Worm (Caenorhabditis elegans) whole organism, young adult: ENCODE results near the gene Y75B12A.2.

Experiments
- B0019.2 ChIP-seq: fragments of 200-800 bp; sonication (Bioruptor generic); conservative IDR thresholded peaks from 2 replicates; pipeline ENCODE4 v1.3.6; 2022; ENCODE audit warnings: missing genetic modification reagents, missing genetic modification characterization, missing compliant biosample characterization
- B0035.1 ChIP-seq: sonication (generic microtip); optimal IDR thresholded peaks from 2 replicates; lab custom pipeline; 2016; ENCODE audit warnings: missing genetic modification characterization, mild to moderate bottlenecking, missing compliant biosample characterization, missing genotype, missing genetic modification reagents
- C06A6.2 ChIP-seq: fragments of 200-800 bp; sonication (Bioruptor generic); conservative IDR thresholded peaks from 2 replicates; pipeline ENCODE4 v1.3.6; 2022; ENCODE audit warnings: missing genetic modification characterization, missing compliant biosample characterization
- F10E7.11 ChIP-seq: sonication (generic microtip); optimal IDR thresholded peaks from 2 replicates; lab custom pipeline; 2017; ENCODE audit warnings: mild to moderate bottlenecking, missing genetic modification characterization, moderate library complexity, missing compliant biosample characterization
- F23B12.7 ChIP-seq: sonication (generic microtip); optimal IDR thresholded peaks from 2 replicates; lab custom pipeline; 2017; ENCODE audit warnings: missing genetic modification characterization, mild to moderate bottlenecking, missing compliant biosample characterization, antibody characterized with exemption, moderate library complexity; ENCODE audit not compliant: insufficient read depth
- F33H1.4 ChIP-seq: fragments of 200-800 bp; sonication (Bioruptor generic); IDR thresholded peaks from 2 replicates; pipeline ENCODE4 v1.3.6; 2022; ENCODE audit warnings: missing genetic modification reagents, missing genetic modification characterization, missing compliant biosample characterization
- F37B4.10 ChIP-seq: fragments of 200-800 bp; sonication (Bioruptor generic); IDR thresholded peaks from 2 replicates; pipeline ENCODE4 v1.3.6; 2022; ENCODE audit warnings: missing genetic modification characterization, missing compliant biosample characterization
- Y53F4B.3 ChIP-seq: fragments of 200-800 bp; sonication (Bioruptor generic); IDR thresholded peaks from 2 replicates; pipeline ENCODE4 v1.3.6; 2022; ENCODE audit warnings: missing genetic modification reagents, missing genetic modification characterization, missing compliant biosample characterization
- Y53G8AR.9 ChIP-seq: fragments of 200-800 bp; sonication (Bioruptor generic); conservative IDR thresholded peaks from 2 replicates; pipeline ENCODE4 v1.3.6; 2022; ENCODE audit warnings: missing genetic modification reagents, missing genetic modification characterization, missing compliant biosample characterization
- Y67H2A.10 ChIP-seq: fragments of 200-800 bp; sonication (Bioruptor generic); conservative IDR thresholded peaks from 2 replicates; pipeline ENCODE4 v1.3.6; 2022; ENCODE audit warnings: missing genetic modification reagents, missing genetic modification characterization, missing compliant biosample characterization
- ama-1 ChIP-seq, 3 experiments: fragments of 150-350 bp in 1 of 3; sonication (generic microtip) in 2 of 3; optimal IDR thresholded peaks; 2 replicates each; lab custom pipeline; 2014 to 2018; ENCODE audit warnings: missing biosample characterization in 2 of 3, missing genetic modification characterization in 2 of 3, missing genetic modification reagents in 2 of 3
- atf-7 ChIP-seq: sonication (generic microtip); optimal IDR thresholded peaks from 2 replicates; lab custom pipeline; 2017; ENCODE audit warnings: mild to moderate bottlenecking, missing genetic modification characterization, missing compliant biosample characterization
- attf-5 ChIP-seq: fragments of 200-800 bp; sonication (Bioruptor generic); optimal IDR thresholded peaks from 2 replicates; lab custom pipeline; 2018; ENCODE audit warnings: mild to moderate bottlenecking, missing genetic modification characterization, missing compliant biosample characterization
- bed-2 ChIP-seq: fragments of 200-800 bp; sonication (Bioruptor generic); IDR thresholded peaks from 2 replicates; pipeline ENCODE4 v1.3.6; 2022; ENCODE audit warnings: missing genetic modification reagents, missing genetic modification characterization, missing compliant biosample characterization
- cebp-1 ChIP-seq, 2 experiments: fragments of 200-800 bp in 1 of 2; sonication (Bioruptor generic) in 1 of 2; sonication (generic microtip) in 1 of 2; IDR thresholded peaks in 1 of 2; optimal IDR thresholded peaks in 1 of 2; 2 replicates each; pipeline versions ENCODE4 v1.3.6 to Lab custom; 2017 to 2022; ENCODE audit warnings: missing compliant biosample characterization in 2 of 2, missing genetic modification characterization in 2 of 2, mild to moderate bottlenecking in 1 of 2, missing genetic modification reagents in 1 of 2, moderate library complexity in 1 of 2
- ceh-100 ChIP-seq: fragments of 200-800 bp; sonication (Bioruptor generic); IDR thresholded peaks from 2 replicates; pipeline ENCODE4 v1.3.6; 2022; ENCODE audit warnings: missing genetic modification reagents, missing genetic modification characterization, missing compliant biosample characterization
- ceh-79 ChIP-seq: sonication (generic microtip); optimal IDR thresholded peaks from 2 replicates; lab custom pipeline; 2017; ENCODE audit warnings: mild to moderate bottlenecking, missing genetic modification characterization, missing compliant biosample characterization
- dox-1 ChIP-seq: fragments of 200-800 bp; sonication (Bioruptor generic); IDR thresholded peaks from 2 replicates; pipeline ENCODE4 v1.3.6; 2022; ENCODE audit warnings: missing genetic modification reagents, missing genetic modification characterization, missing compliant biosample characterization
- dpl-1 ChIP-seq: fragments of 150-350 bp; optimal IDR thresholded peaks from 2 replicates; lab custom pipeline; 2014; ENCODE audit warnings: missing biosample characterization, missing genetic modification reagents, missing genetic modification characterization
- efl-1 ChIP-seq: fragments of 150-350 bp; optimal IDR thresholded peaks from 2 replicates; lab custom pipeline; 2014; ENCODE audit warnings: missing biosample characterization, missing genetic modification reagents, missing genetic modification characterization
- egl-18 ChIP-seq: fragments of 200-800 bp; sonication (Bioruptor generic); IDR thresholded peaks from 2 replicates; pipeline ENCODE4 v1.3.6; 2022; ENCODE audit warnings: missing genetic modification reagents, missing genetic modification characterization, missing compliant biosample characterization
- egrh-3 ChIP-seq: fragments of 200-800 bp; sonication (Bioruptor generic); IDR thresholded peaks from 2 replicates; pipeline ENCODE4 v1.3.6; 2022; ENCODE audit warnings: missing genetic modification reagents, missing genetic modification characterization, missing compliant biosample characterization
- ets-4 ChIP-seq: fragments of 200-800 bp; sonication (Bioruptor generic); optimal IDR thresholded peaks from 2 replicates; lab custom pipeline; 2018; ENCODE audit warnings: mild to moderate bottlenecking, missing genetic modification characterization, missing compliant biosample characterization
- hlh-26 ChIP-seq: fragments of 200-800 bp; sonication (Bioruptor generic); conservative IDR thresholded peaks from 2 replicates; pipeline ENCODE4 v1.3.6; 2022; ENCODE audit warnings: missing genetic modification reagents, missing genetic modification characterization, missing compliant biosample characterization
- hsf-1 ChIP-seq: fragments of 200-800 bp; sonication (Bioruptor generic); IDR thresholded peaks from 2 replicates; pipeline ENCODE4 v1.3.6; 2022; ENCODE audit warnings: missing genetic modification reagents, missing genetic modification characterization, missing compliant biosample characterization
- let-526 ChIP-seq: fragments of 200-800 bp; sonication (Bioruptor generic); IDR thresholded peaks from 2 replicates; pipeline ENCODE4 v1.3.6; 2022; ENCODE audit warnings: missing genetic modification reagents, missing genetic modification characterization, missing compliant biosample characterization
- lir-1 ChIP-seq: fragments of 200-800 bp; sonication (Bioruptor generic); conservative IDR thresholded peaks from 2 replicates; pipeline ENCODE4 v1.3.6; 2022; ENCODE audit warnings: missing genetic modification reagents, missing genetic modification characterization, missing compliant biosample characterization
- lsl-1 ChIP-seq: fragments of 200-800 bp; sonication (Bioruptor generic); optimal IDR thresholded peaks from 2 replicates; lab custom pipeline; 2018; ENCODE audit warnings: mild to moderate bottlenecking, missing genetic modification characterization, moderate library complexity, missing compliant biosample characterization
- lsy-27 ChIP-seq: sonication (generic microtip); optimal IDR thresholded peaks from 2 replicates; lab custom pipeline; 2017; ENCODE audit warnings: missing genetic modification characterization, mild to moderate bottlenecking, missing compliant biosample characterization, antibody characterized with exemption, missing genotype, borderline replicate concordance; ENCODE audit not compliant: insufficient read depth
- mcd-1 ChIP-seq: fragments of 200-800 bp; sonication (Bioruptor generic); IDR thresholded peaks from 2 replicates; pipeline ENCODE4 v1.3.6; 2022; ENCODE audit warnings: missing genetic modification reagents, missing genetic modification characterization, missing compliant biosample characterization
- nhr-27 ChIP-seq: fragments of 200-800 bp; sonication (Bioruptor generic); optimal IDR thresholded peaks from 2 replicates; lab custom pipeline; 2018; ENCODE audit warnings: mild to moderate bottlenecking, missing genetic modification characterization, moderate library complexity, missing compliant biosample characterization
- nhr-90 ChIP-seq: sonication (generic microtip); optimal IDR thresholded peaks from 2 replicates; lab custom pipeline; 2016; ENCODE audit warnings: missing genotype, mild to moderate bottlenecking, missing genetic modification characterization, missing compliant biosample characterization
- rcor-1 ChIP-seq: fragments of 200-800 bp; sonication (Bioruptor generic); IDR thresholded peaks from 2 replicates; pipeline ENCODE4 v1.3.6; 2022; ENCODE audit warnings: missing genetic modification reagents, missing genetic modification characterization, missing compliant biosample characterization
- somi-1 ChIP-seq: fragments of 200-800 bp; sonication (Bioruptor generic); optimal IDR thresholded peaks from 2 replicates; lab custom pipeline; 2018; ENCODE audit warnings: mild to moderate bottlenecking, missing genetic modification characterization, missing compliant biosample characterization
- tbp1 ChIP-seq: fragments of 200-800 bp; sonication (Bioruptor generic); optimal IDR thresholded peaks from 2 replicates; lab custom pipeline; 2018; ENCODE audit warnings: mild to moderate bottlenecking, missing genetic modification characterization, missing compliant biosample characterization
- unc-130 ChIP-seq: sonication (generic microtip); optimal IDR thresholded peaks from 2 replicates; lab custom pipeline; 2016; ENCODE audit warnings: missing genetic modification reagents, missing genetic modification characterization, missing compliant biosample characterization
- zfh-2 ChIP-seq: fragments of 200-800 bp; sonication (Bioruptor generic); conservative IDR thresholded peaks from 2 replicates; pipeline ENCODE4 v1.3.6; 2022; ENCODE audit warnings: missing genetic modification reagents, missing genetic modification characterization, missing compliant biosample characterization
- ztf-18 ChIP-seq: sonication (generic microtip); optimal IDR thresholded peaks from 2 replicates; lab custom pipeline; 2016; ENCODE audit warnings: missing genotype, mild to moderate bottlenecking, missing genetic modification characterization, missing compliant biosample characterization
- ztf-25 ChIP-seq: fragments of 200-800 bp; sonication (Bioruptor generic); IDR thresholded peaks from 2 replicates; pipeline ENCODE4 v1.3.6; 2022; ENCODE audit warnings: missing genetic modification reagents, missing genetic modification characterization, missing compliant biosample characterization

Gene Y75B12A.2

DNA sequence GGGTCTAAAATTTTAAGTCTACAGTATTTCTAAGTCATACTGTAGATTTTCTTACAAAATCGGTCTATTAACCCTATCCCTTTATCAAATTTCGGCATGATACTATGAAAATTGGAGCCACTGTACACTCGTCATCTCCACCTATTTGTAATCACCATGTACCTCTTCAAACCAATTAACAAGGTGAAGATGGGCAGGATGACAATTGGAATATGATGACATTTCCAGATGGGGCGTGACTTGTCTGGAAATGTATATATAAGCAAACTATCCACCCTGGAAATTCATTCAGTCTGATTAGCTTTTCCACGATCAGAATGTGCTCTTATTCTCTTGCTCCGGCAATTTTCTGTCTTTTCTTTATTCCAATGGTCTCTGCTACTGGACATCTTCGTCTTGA lies at the start of gene Y75B12A.2:
Gene Y75B12A.2, plus strand, starts transcription at position 301 of the 400 bp plus-strand sequence.
- TF ChIP-seq B0019.2 (GFP tag; lab: Robert Waterston, UW): no peak
- no peak for TF ChIP-seq hlh-26 (GFP tag; lab: Robert Waterston, UW)
- TF ChIP-seq ceh-79 (tag; lab: Kevin White, UChicago): no peak
- TF ChIP-seq hsf-1 (GFP tag; lab: Robert Waterston, UW): no peak
- no peak for TF ChIP-seq F37B4.10 (GFP tag; lab: Robert Waterston, UW)
- TF ChIP-seq lsy-27 (tag; lab: Kevin White, UChicago): no peak
- no peak for TF ChIP-seq lir-1 (GFP tag; lab: Robert Waterston, UW)
- no peak for TF ChIP-seq Y53F4B.3 (GFP tag; lab: Robert Waterston, UW)
- no peak for TF ChIP-seq egl-18 (GFP tag; lab: Robert Waterston, UW)
- TF ChIP-seq dpl-1 (GFP tag; lab: Kevin White, UChicago): no peak
- no peak for TF ChIP-seq attf-5 (GFP tag; lab: Kevin White, UChicago)

DNA sequence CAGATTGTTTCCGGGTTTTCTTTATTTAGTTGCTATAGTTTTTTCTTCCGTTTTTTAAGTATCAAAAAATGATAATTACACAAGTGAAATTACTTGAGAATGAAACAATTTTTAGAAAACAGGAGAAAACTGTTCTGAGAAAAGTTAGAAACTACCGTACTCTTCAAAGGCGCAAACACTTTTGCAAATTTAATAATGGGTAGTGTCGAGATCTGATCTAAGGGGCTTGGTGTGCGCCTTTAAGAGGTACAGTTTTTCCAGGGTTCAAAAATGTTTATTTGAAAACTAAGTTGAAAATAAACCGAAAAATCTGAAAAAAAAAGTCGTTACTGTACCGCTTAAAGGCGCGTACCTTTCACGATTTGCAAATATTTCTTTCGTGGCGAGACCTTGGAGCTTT lies 48.8 kb upstream of the Y75B12A.2 start:
- TF ChIP-seq F33H1.4 (GFP tag; lab: Robert Waterston, UW): peak; percentile 55; the same call in 1 of the 2 replicates
- TF ChIP-seq zfh-2: no peak
- no peak for TF ChIP-seq F10E7.11 (tag; lab: Kevin White, UChicago)
- peak; percentile 77 for TF ChIP-seq lsl-1 (GFP tag; lab: Kevin White, UChicago)
- no peak for TF ChIP-seq cebp-1 (GFP tag; IDR thresholded peaks at IDR 0.05; lab: Robert Waterston, UW)
- no peak for TF ChIP-seq cebp-1 (tag; optimal IDR thresholded peaks at IDR 0.05; lab: Kevin White, UChicago)
- no peak for TF ChIP-seq lsy-27 (tag; lab: Kevin White, UChicago)
- no peak for TF ChIP-seq Y53G8AR.9 (GFP tag; lab: Robert Waterston, UW)

DNA sequence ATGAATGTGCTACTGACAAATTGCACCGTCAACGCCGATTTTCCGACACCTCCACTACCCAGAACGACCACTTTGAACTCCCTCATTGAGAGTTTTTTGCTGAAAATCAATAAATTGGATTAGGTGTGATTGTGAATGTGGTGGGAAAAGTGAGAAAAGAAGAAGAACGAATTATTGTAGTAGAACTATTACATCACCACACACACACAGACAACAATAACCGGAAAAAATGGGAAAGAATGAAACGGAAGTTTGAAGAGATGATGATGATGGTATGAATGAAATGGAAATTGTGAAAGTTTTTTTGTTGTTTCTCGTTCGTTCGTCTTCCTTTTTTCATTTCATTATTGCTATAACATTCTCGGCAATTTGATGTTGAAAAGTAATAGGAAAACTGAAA lies 45.4 kb upstream of the Y75B12A.2 start, which contains the start of gene rap-2:
Gene rap-2, minus strand, starts transcription at position 101 of the 400 bp plus-strand sequence.
- no peak for TF ChIP-seq ama-1 (optimal IDR thresholded peaks at IDR 0.05; lab: Kevin White, UChicago)
- no peak for TF ChIP-seq ama-1 (GFP tag; optimal IDR thresholded peaks at IDR 0.05; lab: Kevin White, UChicago)
- no peak for TF ChIP-seq ztf-18 (tag; lab: Kevin White, UChicago)
- TF ChIP-seq F33H1.4 (GFP tag; lab: Robert Waterston, UW): no peak
- TF ChIP-seq, all 124 proteins: peak for 0

DNA sequence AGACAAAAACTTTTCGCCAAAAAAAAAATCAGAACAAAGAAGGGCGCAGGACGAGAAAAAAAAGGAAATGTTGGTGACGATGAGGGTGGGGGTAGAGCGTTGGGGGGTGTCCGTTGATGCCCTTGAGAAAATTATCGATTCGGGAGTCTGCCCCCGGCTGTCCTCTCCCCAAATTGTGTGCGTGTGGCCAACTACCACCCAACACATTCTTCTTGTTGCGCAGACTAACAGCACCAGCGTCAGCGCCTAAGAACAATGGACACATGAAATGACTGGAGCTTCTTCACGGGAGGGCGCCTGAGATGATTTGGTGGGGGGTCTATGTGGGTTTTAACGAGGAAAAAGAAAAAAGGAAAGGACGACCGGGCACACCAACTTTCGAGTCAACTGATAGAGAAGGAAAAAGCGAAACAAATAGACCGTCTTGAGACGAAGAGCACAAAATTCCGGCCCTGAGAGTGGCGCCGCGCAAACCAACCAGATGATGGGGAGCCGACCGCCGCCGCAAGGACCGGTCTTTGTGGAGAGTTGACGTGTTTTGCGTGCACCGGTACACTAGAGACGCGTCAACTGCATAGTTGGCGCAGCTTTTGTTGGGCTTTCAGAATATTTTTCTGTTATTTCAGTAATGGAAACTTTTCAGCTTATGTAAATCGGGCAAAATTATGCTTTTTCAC lies 44.2 kb upstream of the Y75B12A.2 start, which contains the start of gene C25D7.9:
Gene C25D7.9, plus strand, starts transcription at position 68 of the 677 bp plus-strand sequence.
- TF ChIP-seq cebp-1 (GFP tag; IDR thresholded peaks at IDR 0.05; lab: Robert Waterston, UW) (no peak), cebp-1 (tag; optimal IDR thresholded peaks at IDR 0.05; lab: Kevin White, UChicago) (peak; percentile 22), Y53F4B.3 (GFP tag; lab: Robert Waterston, UW) (no peak), egrh-3 (GFP tag; lab: Robert Waterston, UW) (0 out of 2 replicates have a peak, but pooled peaks have one; percentile 11), ztf-18 (tag; lab: Kevin White, UChicago) (peak; percentile 84), ztf-25 (no peak), somi-1 (GFP tag; lab: Kevin White, UChicago) (no peak), lir-1 (GFP tag; lab: Robert Waterston, UW) (no peak), ets-4 (GFP tag; lab: Kevin White, UChicago) (no peak), unc-130 (GFP tag; lab: Kevin White, UChicago) (no peak), F23B12.7 (tag; lab: Kevin White, UChicago) (no peak), C06A6.2 (GFP tag; lab: Robert Waterston, UW) (no peak), B0019.2 (GFP tag; lab: Robert Waterston, UW) (no peak), ceh-100 (GFP tag; lab: Robert Waterston, UW) (no peak), Y67H2A.10 (no peak), rcor-1 (GFP tag; lab: Robert Waterston, UW) (no peak), dox-1 (GFP tag; lab: Robert Waterston, UW) (peak; percentile 62), atf-7 (tag; lab: Kevin White, UChicago) (no peak), nhr-90 (tag; lab: Kevin White, UChicago) (no peak), mcd-1 (GFP tag; lab: Robert Waterston, UW) (peak; percentile 42; the same call in 1 of the 2 replicates), B0035.1 (tag; lab: Kevin White, UChicago) (no peak), tbp1 (GFP tag; lab: Kevin White, UChicago) (no peak), ceh-79 (tag; lab: Kevin White, UChicago) (no peak), efl-1 (GFP tag; lab: Kevin White, UChicago) (no peak), let-526 (GFP tag; lab: Robert Waterston, UW) (no peak), nhr-27 (tag; lab: Kevin White, UChicago) (no peak), zfh-2 (peak; percentile 89), bed-2 (no peak)
